Fruit fly (Drosophila melanogaster) whole organism, prepupa: Measurements from ENCODE around the gene UQCR-C1.

Source experiments
- CG16779 ChIP-seq: fragments of 200-800 bp; sonication (Bioruptor generic); optimal IDR thresholded peaks from 3 replicates; lab custom pipeline; 2017; ENCODE audit warnings: missing biosample characterization, mild to moderate bottlenecking, missing genetic modification characterization
- CG6808 ChIP-seq: fragments of 200-800 bp; sonication (Bioruptor generic); optimal IDR thresholded peaks from 3 replicates; lab custom pipeline; 2017; ENCODE audit warnings: missing biosample characterization, missing genetic modification characterization, mild to moderate bottlenecking, moderate library complexity, missing genetic modification reagents
- CG6854 ChIP-seq: fragments of 200-800 bp; sonication (Bioruptor generic); optimal IDR thresholded peaks from 2 replicates; lab custom pipeline; 2017; ENCODE audit warnings: missing biosample characterization, mild to moderate bottlenecking, missing genetic modification characterization
- CG8119 ChIP-seq: fragments of 200-800 bp; sonication (Bioruptor generic); IDR thresholded peaks from 3 replicates; pipeline ENCODE4 v1.3.6; 2022; ENCODE audit warnings: missing biosample characterization, missing genetic modification characterization
- Ets96B ChIP-seq: fragments of 200-800 bp; optimal IDR thresholded peaks from 2 replicates; lab custom pipeline; 2019; ENCODE audit warnings: missing biosample characterization, mild to moderate bottlenecking, missing genetic modification characterization, moderate library complexity
- Hr38 ChIP-seq: sonication (Bioruptor generic); optimal IDR thresholded peaks from 2 replicates; lab custom pipeline; 2016; ENCODE audit warnings: missing biosample characterization, missing genetic modification characterization
- OdsH ChIP-seq: fragments of 200-800 bp; sonication (Bioruptor generic); optimal IDR thresholded peaks from 3 replicates; lab custom pipeline; 2016; ENCODE audit warnings: missing biosample characterization, missing genetic modification characterization
- Sox14 ChIP-seq: fragments of 200-800 bp; sonication (Bioruptor generic); optimal IDR thresholded peaks from 3 replicates; lab custom pipeline; 2016; ENCODE audit warnings: missing biosample characterization, missing genetic modification characterization
- eg ChIP-seq: fragments of 200-800 bp; sonication (Bioruptor generic); IDR thresholded peaks from 3 replicates; pipeline ENCODE4 v1.3.6; 2022; ENCODE audit warnings: missing biosample characterization, missing genetic modification characterization
- fkh ChIP-seq: fragments of 200-800 bp; sonication (Bioruptor generic); optimal IDR thresholded peaks from 3 replicates; lab custom pipeline; 2017; ENCODE audit warnings: missing biosample characterization, mild to moderate bottlenecking, missing genetic modification characterization, moderate library complexity
- spab ChIP-seq: fragments of 200-800 bp; sonication (Bioruptor generic); optimal IDR thresholded peaks from 2 replicates; lab custom pipeline; 2017; ENCODE audit warnings: missing biosample characterization, mild to moderate bottlenecking, missing genetic modification characterization, missing genetic modification reagents
- svp ChIP-seq: fragments of 200-800 bp; sonication (Bioruptor generic); peaks from one replicate; lab custom pipeline; 2016; ENCODE audit warnings: missing biosample characterization, missing genetic modification characterization
- topi ChIP-seq: fragments of 200-800 bp; sonication (Bioruptor generic); optimal IDR thresholded peaks from 3 replicates; lab custom pipeline; 2016; ENCODE audit warnings: missing biosample characterization, missing genetic modification characterization

dm6 chr3R:14846924-14847599 lies 43.0 kb upstream of the UQCR-C1 start:
- TF ChIP-seq spab (peak; percentile 40), CG6854 (no peak), Sox14 (GFP tag; lab: Kevin White, UChicago) (peak; percentile 72), Ets96B (tag; lab: Kevin White, UChicago) (peak; percentile 58), CG16779 (peak; percentile 46), fkh (GFP tag; lab: Kevin White, UChicago) (no peak), svp (GFP tag; lab: Kevin White, UChicago) (peak; percentile 70), CG6808 (peak; percentile 45), eg (GFP tag; lab: Robert Waterston, UW) (peak; percentile 86), CG8119 (GFP tag; lab: Robert Waterston, UW) (peak; percentile 86), Hr38 (peak; percentile 52), OdsH (GFP tag; lab: Kevin White, UChicago) (peak; percentile 82), topi (GFP tag; lab: Kevin White, UChicago) (peak; percentile 2)
